1 fruit fly cellular context compared by ENCODE assay signal in genomic region chrX:15731968-15732367, dm6.
TF ChIP-seq lines count a peak whose summit lies in the region.

Gene CG8191 (plus strand): TSS chrX:15732178.

TF ChIP-seq in whole organism, embryonic, 481 proteins besides CTCF, POLR2A, EP300 and RAD21 (continued from another document and continues in another):
- TF ChIP-seq CG11398 (GFP tag; optimal IDR thresholded peaks at IDR 0.05; lab: Kevin White, UChicago) (no peak), CG16813 (GFP tag; IDR thresholded peaks at IDR 0.05; lab: Robert Waterston, UW; ENCODE audit: partially characterized antibody) (peak; percentile 68), CG17385 (GFP tag; optimal IDR thresholded peaks at IDR 0.05; lab: Kevin White, UChicago) (no peak), bigmax (GFP tag; optimal IDR thresholded peaks at IDR 0.05; lab: Kevin White, UChicago) (no peak), Doc3 (GFP tag; IDR thresholded peaks at IDR 0.05; lab: Robert Waterston, UW; ENCODE audit: partially characterized antibody) (peak; percentile 72), crc (GFP tag; optimal IDR thresholded peaks at IDR 0.05; lab: Kevin White, UChicago) (no peak), Bteb2 (GFP tag; optimal IDR thresholded peaks at IDR 0.05; lab: Kevin White, UChicago) (no peak), otp (GFP tag; IDR thresholded peaks at IDR 0.05; lab: Robert Waterston, UW) (no peak), corto (GFP tag; optimal IDR thresholded peaks at IDR 0.05; lab: Kevin White, UChicago) (no peak), CG4404 (GFP tag; IDR thresholded peaks at IDR 0.05; lab: Robert Waterston, UW) (no peak), BEAF-32 (GFP tag; optimal IDR thresholded peaks at IDR 0.05; lab: Kevin White, UChicago) (peak; percentile 68), CG34376 (GFP tag; optimal IDR thresholded peaks at IDR 0.05; lab: Kevin White, UChicago) (no peak), CG13894 (tag; optimal IDR thresholded peaks at IDR 0.05; lab: Kevin White, UChicago) (no peak), HLH4C (GFP tag; IDR thresholded peaks at IDR 0.05; lab: Robert Waterston, UW; ENCODE audit: partially characterized antibody) (peak; percentile 82), wek (GFP tag; optimal IDR thresholded peaks at IDR 0.05; lab: Kevin White, UChicago) (no peak), h (optimal IDR thresholded peaks at IDR 0.05; lab: Kevin White, UChicago) (no peak), Jarid2 (GFP tag; optimal IDR thresholded peaks at IDR 0.05; lab: Kevin White, UChicago) (no peak), CG12769 (tag; optimal IDR thresholded peaks at IDR 0.05; lab: Kevin White, UChicago) (no peak), tio (GFP tag; optimal IDR thresholded peaks at IDR 0.05; lab: Kevin White, UChicago) (no peak), klu (GFP tag; IDR thresholded peaks at IDR 0.05; lab: Robert Waterston, UW) (no peak), crp (GFP tag; optimal IDR thresholded peaks at IDR 0.05; lab: Kevin White, UChicago) (peak in 1 of 2 experiments; percentile 82), CG8290 (GFP tag; optimal IDR thresholded peaks at IDR 0.05; lab: Kevin White, UChicago) (no peak), CG8290 (tag; optimal IDR thresholded peaks at IDR 0.05; lab: Kevin White, UChicago) (no peak), Neu2 (GFP tag; optimal IDR thresholded peaks at IDR 0.05; lab: Kevin White, UChicago; ENCODE audit: borderline replicate concordance) (no peak), ac (GFP tag; optimal IDR thresholded peaks at IDR 0.05; lab: Kevin White, UChicago) (no peak), sd (tag; optimal IDR thresholded peaks at IDR 0.05; lab: Kevin White, UChicago) (no peak), ind (GFP tag; optimal IDR thresholded peaks at IDR 0.05; lab: Kevin White, UChicago) (no peak), Med (GFP tag; lab: Kevin White, UChicago) (peak; percentile 44), sens (GFP tag; lab: Kevin White, UChicago) (no peak), Hr51 (GFP tag; optimal IDR thresholded peaks at IDR 0.05; lab: Kevin White, UChicago) (no peak), CG10267 (tag; optimal IDR thresholded peaks at IDR 0.05; lab: Kevin White, UChicago) (no peak), slp2 (GFP tag; optimal IDR thresholded peaks at IDR 0.05; lab: Kevin White, UChicago) (no peak), D19A (tag; optimal IDR thresholded peaks at IDR 0.05; lab: Kevin White, UChicago) (no peak), pita (GFP tag; optimal IDR thresholded peaks at IDR 0.05; lab: Kevin White, UChicago) (no peak), ems (GFP tag; optimal IDR thresholded peaks at IDR 0.05; lab: Kevin White, UChicago) (no peak), CG30431 (GFP tag; optimal IDR thresholded peaks at IDR 0.05; lab: Kevin White, UChicago) (no peak), CG15269 (tag; optimal IDR thresholded peaks at IDR 0.05; lab: Kevin White, UChicago) (no peak), sima (GFP tag; optimal IDR thresholded peaks at IDR 0.05; lab: Kevin White, UChicago) (no peak), kah (GFP tag; optimal IDR thresholded peaks at IDR 0.05; lab: Kevin White, UChicago) (no peak), CG10979 (tag; optimal IDR thresholded peaks at IDR 0.05; lab: Kevin White, UChicago) (no peak), Dip3 (GFP tag; optimal IDR thresholded peaks at IDR 0.05; lab: Kevin White, UChicago) (no peak), CG18764 (GFP tag; optimal IDR thresholded peaks at IDR 0.05; lab: Kevin White, UChicago) (no peak), gcm (GFP tag; optimal IDR thresholded peaks at IDR 0.05; lab: Kevin White, UChicago) (no peak), Chrac-16 (GFP tag; optimal IDR thresholded peaks at IDR 0.05; lab: Kevin White, UChicago) (no peak), gfzf (GFP tag; optimal IDR thresholded peaks at IDR 0.05; lab: Kevin White, UChicago) (no peak), Eip74EF (GFP tag; optimal IDR thresholded peaks at IDR 0.05; lab: Kevin White, UChicago) (no peak), CG5245 (GFP tag; optimal IDR thresholded peaks at IDR 0.05; lab: Kevin White, UChicago) (no peak), CG10462 (GFP tag; optimal IDR thresholded peaks at IDR 0.05; lab: Kevin White, UChicago) (no peak), CG7372 (GFP tag; IDR thresholded peaks at IDR 0.05; lab: Robert Waterston, UW) (no peak), dpn (GFP tag; optimal IDR thresholded peaks at IDR 0.05; lab: Kevin White, UChicago) (no peak), CG2678 (tag; optimal IDR thresholded peaks at IDR 0.05; lab: Kevin White, UChicago) (no peak), CG11560 (tag; IDR thresholded peaks at IDR 0.05; lab: Robert Waterston, UW) (no peak), fru (optimal IDR thresholded peaks at IDR 0.05; lab: Kevin White, UChicago) (no peak), CG9437 (GFP tag; optimal IDR thresholded peaks at IDR 0.05; lab: Kevin White, UChicago) (no peak), Optix (GFP tag; IDR thresholded peaks at IDR 0.05; lab: Robert Waterston, UW) (no peak), cato (GFP tag; optimal IDR thresholded peaks at IDR 0.05; lab: Kevin White, UChicago; ENCODE audit: borderline replicate concordance) (no peak), GATAe (GFP tag; conservative IDR thresholded peaks at IDR 0.05; lab: Robert Waterston, UW) (no peak), CG31224 (GFP tag; IDR thresholded peaks at IDR 0.05; lab: Robert Waterston, UW) (no peak), dimm (GFP tag; IDR thresholded peaks at IDR 0.05; lab: Robert Waterston, UW) (no peak), Lpt (GFP tag; optimal IDR thresholded peaks at IDR 0.05; lab: Kevin White, UChicago) (no peak), caup (GFP tag; optimal IDR thresholded peaks at IDR 0.05; lab: Kevin White, UChicago; ENCODE audit: severe bottlenecking) (no peak), fd64A (GFP tag; optimal IDR thresholded peaks at IDR 0.05; lab: Kevin White, UChicago) (no peak), CG12236 (GFP tag; optimal IDR thresholded peaks at IDR 0.05; lab: Kevin White, UChicago) (no peak), zen2 (GFP tag; IDR thresholded peaks at IDR 0.05; lab: Robert Waterston, UW; ENCODE audit: partially characterized antibody) (peak; percentile 86), Mad (GFP tag; optimal IDR thresholded peaks at IDR 0.05; lab: Kevin White, UChicago) (no peak), MBD-R2 (GFP tag; IDR thresholded peaks at IDR 0.05; lab: Robert Waterston, UW) (peak; percentile 70), kay (GFP tag; optimal IDR thresholded peaks at IDR 0.05; lab: Kevin White, UChicago) (no peak), bcd (GFP tag; optimal IDR thresholded peaks at IDR 0.05; lab: Kevin White, UChicago) (no peak), CG15011 (GFP tag; optimal IDR thresholded peaks at IDR 0.05; lab: Kevin White, UChicago) (no peak), CG18476 (GFP tag; optimal IDR thresholded peaks at IDR 0.05; lab: Kevin White, UChicago) (no peak), Dref (GFP tag; IDR thresholded peaks at IDR 0.05; lab: Robert Waterston, UW) (peak; percentile 82), CG8478 (optimal IDR thresholded peaks at IDR 0.05; lab: Kevin White, UChicago) (no peak), dm (GFP tag; optimal IDR thresholded peaks at IDR 0.05; lab: Kevin White, UChicago) (no peak), Atf-2 (GFP tag; optimal IDR thresholded peaks at IDR 0.05; lab: Kevin White, UChicago) (no peak), CG17361 (GFP tag; IDR thresholded peaks at IDR 0.05; lab: Robert Waterston, UW) (no peak), CkIIα-i1 (GFP tag; IDR thresholded peaks at IDR 0.05; lab: Robert Waterston, UW) (no peak), salm (tag; optimal IDR thresholded peaks at IDR 0.05; lab: Kevin White, UChicago) (no peak), sqz (GFP tag; optimal IDR thresholded peaks at IDR 0.05; lab: Kevin White, UChicago) (no peak), CG9817 (tag; optimal IDR thresholded peaks at IDR 0.05; lab: Kevin White, UChicago) (no peak), Atf6 (GFP tag; IDR thresholded peaks at IDR 0.05; lab: Robert Waterston, UW) (no peak), gce (GFP tag; IDR thresholded peaks at IDR 0.05; lab: Robert Waterston, UW) (no peak), fd96Cb (tag; optimal IDR thresholded peaks at IDR 0.05; lab: Kevin White, UChicago) (no peak), CG10565 (GFP tag; optimal IDR thresholded peaks at IDR 0.05; lab: Kevin White, UChicago) (no peak), Ptx1 (GFP tag; IDR thresholded peaks at IDR 0.05; lab: Robert Waterston, UW) (no peak), gcm2 (GFP tag; optimal IDR thresholded peaks at IDR 0.05; lab: Kevin White, UChicago) (no peak), NC2α (GFP tag; optimal IDR thresholded peaks at IDR 0.05; lab: Kevin White, UChicago) (no peak), croc (GFP tag; conservative IDR thresholded peaks at IDR 0.05; lab: Robert Waterston, UW) (no peak), lilli (GFP tag; optimal IDR thresholded peaks at IDR 0.05; lab: Kevin White, UChicago) (no peak), Hr78 (GFP tag; optimal IDR thresholded peaks at IDR 0.05; lab: Kevin White, UChicago) (no peak), Kr (GFP tag; optimal IDR thresholded peaks at IDR 0.05; lab: Kevin White, UChicago) (no peak), danr (GFP tag; IDR thresholded peaks at IDR 0.05; lab: Robert Waterston, UW) (no peak), Xbp1 (GFP tag; optimal IDR thresholded peaks at IDR 0.05; lab: Kevin White, UChicago) (no peak), HmgD (GFP tag; optimal IDR thresholded peaks at IDR 0.05; lab: Kevin White, UChicago) (no peak), CG8089 (GFP tag; optimal IDR thresholded peaks at IDR 0.05; lab: Kevin White, UChicago) (no peak), CG42726 (GFP tag; IDR thresholded peaks at IDR 0.05; lab: Robert Waterston, UW; ENCODE audit: partially characterized antibody) (no peak), ERR (GFP tag; optimal IDR thresholded peaks at IDR 0.05; lab: Kevin White, UChicago) (no peak), CG4328 (GFP tag; optimal IDR thresholded peaks at IDR 0.05; lab: Kevin White, UChicago) (no peak), Scr (GFP tag; IDR thresholded peaks at IDR 0.05; lab: Robert Waterston, UW; ENCODE audit: partially characterized antibody) (peak; percentile 66), CG13123 (GFP tag; optimal IDR thresholded peaks at IDR 0.05; lab: Kevin White, UChicago) (no peak), CG4360 (GFP tag; IDR thresholded peaks at IDR 0.05; lab: Robert Waterston, UW) (no peak), cas (GFP tag; IDR thresholded peaks at IDR 0.05; lab: Robert Waterston, UW) (no peak), TFAM (GFP tag; optimal IDR thresholded peaks at IDR 0.05; lab: Kevin White, UChicago) (no peak), CG31441 (GFP tag; IDR thresholded peaks at IDR 0.05; lab: Robert Waterston, UW) (no peak), jing (GFP tag; optimal IDR thresholded peaks at IDR 0.05; lab: Kevin White, UChicago) (no peak), CG32532 (GFP tag; IDR thresholded peaks at IDR 0.05; lab: Robert Waterston, UW) (no peak), ap (GFP tag; IDR thresholded peaks at IDR 0.05; lab: Robert Waterston, UW) (no peak), MESR4 (GFP tag; optimal IDR thresholded peaks at IDR 0.05; lab: Kevin White, UChicago) (peak; percentile 50), CG7839 (tag; optimal IDR thresholded peaks at IDR 0.05; lab: Kevin White, UChicago) (no peak), lola (GFP tag; optimal IDR thresholded peaks at IDR 0.05; lab: Kevin White, UChicago) (no peak), dan (GFP tag; IDR thresholded peaks at IDR 0.05; lab: Robert Waterston, UW) (no peak), wor (GFP tag; IDR thresholded peaks at IDR 0.05; lab: Robert Waterston, UW) (no peak), CG4730 (GFP tag; IDR thresholded peaks at IDR 0.05; lab: Robert Waterston, UW) (no peak), ato (GFP tag; IDR thresholded peaks at IDR 0.05; lab: Robert Waterston, UW; ENCODE audit: partially characterized antibody) (peak; percentile 82), sisA (GFP tag; IDR thresholded peaks at IDR 0.05; lab: Robert Waterston, UW) (no peak), CG11504 (tag; optimal IDR thresholded peaks at IDR 0.05; lab: Kevin White, UChicago) (no peak), CG15479 (GFP tag; optimal IDR thresholded peaks at IDR 0.05; lab: Kevin White, UChicago) (no peak), shn (GFP tag; optimal IDR thresholded peaks at IDR 0.05; lab: Kevin White, UChicago) (no peak), CG11723 (GFP tag; optimal IDR thresholded peaks at IDR 0.05; lab: Kevin White, UChicago) (no peak), pnt (GFP tag; optimal IDR thresholded peaks at IDR 0.05; lab: Kevin White, UChicago) (no peak), p53 (GFP tag; optimal IDR thresholded peaks at IDR 0.05; lab: Kevin White, UChicago) (no peak), CG30403 (GFP tag; optimal IDR thresholded peaks at IDR 0.05; lab: Kevin White, UChicago) (no peak), Opbp (GFP tag; IDR thresholded peaks at IDR 0.05; lab: Robert Waterston, UW; ENCODE audit: partially characterized antibody) (peak; percentile 78; the same call in 2 of the 3 replicates), Dad (GFP tag; optimal IDR thresholded peaks at IDR 0.05; lab: Kevin White, UChicago) (no peak), CG13624 (GFP tag; optimal IDR thresholded peaks at IDR 0.05; lab: Kevin White, UChicago) (no peak), hbn (GFP tag; IDR thresholded peaks at IDR 0.05; lab: Robert Waterston, UW; ENCODE audit: partially characterized antibody) (peak; percentile 69), CG10654 (GFP tag; optimal IDR thresholded peaks at IDR 0.05; lab: Kevin White, UChicago) (no peak), pzg (GFP tag; optimal IDR thresholded peaks at IDR 0.05; lab: Kevin White, UChicago) (peak; percentile 44), Dll (GFP tag; IDR thresholded peaks at IDR 0.05; lab: Robert Waterston, UW; ENCODE audit: partially characterized antibody) (peak; percentile 74; the same call in 3 of the 4 replicates), CG17802 (tag; optimal IDR thresholded peaks at IDR 0.05; lab: Kevin White, UChicago) (no peak), toy (GFP tag; IDR thresholded peaks at IDR 0.05; lab: Robert Waterston, UW) (no peak), CG16815 (GFP tag; optimal IDR thresholded peaks at IDR 0.05; lab: Kevin White, UChicago) (no peak), CG9215 (GFP tag; IDR thresholded peaks at IDR 0.05; lab: Robert Waterston, UW) (no peak), CG1529 (GFP tag; optimal IDR thresholded peaks at IDR 0.05; lab: Kevin White, UChicago) (no peak), ham (GFP tag; IDR thresholded peaks at IDR 0.05; lab: Robert Waterston, UW) (no peak), HLH3B (GFP tag; IDR thresholded peaks at IDR 0.05; lab: Robert Waterston, UW) (no peak), jigr1 (GFP tag; IDR thresholded peaks at IDR 0.05; lab: Robert Waterston, UW) (no peak), CG12659 (GFP tag; optimal IDR thresholded peaks at IDR 0.05; lab: Kevin White, UChicago) (no peak), Bgb (GFP tag; IDR thresholded peaks at IDR 0.05; lab: Robert Waterston, UW; ENCODE audit: partially characterized antibody) (peak; percentile 73), slbo (GFP tag; IDR thresholded peaks at IDR 0.05; lab: Robert Waterston, UW) (no peak), CG5180 (GFP tag; optimal IDR thresholded peaks at IDR 0.05; lab: Kevin White, UChicago) (no peak)
